Worm (Caenorhabditis elegans): ENCODE results near the gene npa-1.

npa-1 gene

ce11 chrV:7075646-7076045 lies at the start of gene npa-1:
Gene npa-1, plus strand, starts transcription at chrV:7075787.
- TF ChIP-seq elt-2 (tag; optimal IDR thresholded peaks at IDR 0.05) = peak; percentile 48
- peak; percentile 63 for TF ChIP-seq pqm-1 (tag; optimal IDR thresholded peaks at IDR 0.05)
- TF ChIP-seq fos-1 (tag; optimal IDR thresholded peaks at IDR 0.05) = no peak

- TF ChIP-seq ceh-9 (tag; optimal IDR thresholded peaks at IDR 0.05) (no peak), ceh-82 (tag; optimal IDR thresholded peaks at IDR 0.05) (no peak), nhr-23 (tag; optimal IDR thresholded peaks at IDR 0.05) (no peak), hmg-11 (tag; optimal IDR thresholded peaks at IDR 0.05) (no peak), elt-3 (tag; optimal IDR thresholded peaks at IDR 0.05) (no peak), ZK546.5 (tag; optimal IDR thresholded peaks at IDR 0.05) (no peak), aly-2 (tag; optimal IDR thresholded peaks at IDR 0.05) (no peak), snpc-4 (tag; optimal IDR thresholded peaks at IDR 0.05) (no peak), elt-2 (tag; optimal IDR thresholded peaks at IDR 0.05) (no peak), nhr-28 (tag; optimal IDR thresholded peaks at IDR 0.05) (no peak), nhr-12 (tag; optimal IDR thresholded peaks at IDR 0.05) (no peak), unc-39 (tag; optimal IDR thresholded peaks at IDR 0.05) (no peak), nhr-67 (tag; optimal IDR thresholded peaks at IDR 0.05) (no peak)
Observed at ce11 chrV:7027055-7027454, 48.5 kb upstream of the npa-1 start, which contains the start of gene F20A1.6. Gene F20A1.6, minus strand, starts transcription at chrV:7027155.

ce11 chrV:7036475-7036874 lies 39.1 kb upstream of the npa-1 start, which contains the start of gene twk-11:
Gene twk-11, minus strand, starts transcription at chrV:7036575.
- TF ChIP-seq nhr-23 (tag; optimal IDR thresholded peaks at IDR 0.05) = no peak
- TF ChIP-seq sea-2 (GFP tag; optimal IDR thresholded peaks at IDR 0.05) = no peak
- no peak for TF ChIP-seq nhr-25 (tag; optimal IDR thresholded peaks at IDR 0.05)
- no peak for TF ChIP-seq R02D3.7 (tag; optimal IDR thresholded peaks at IDR 0.05)
- TF ChIP-seq ZK546.5 (tag; optimal IDR thresholded peaks at IDR 0.05) = no peak
- TF ChIP-seq mml-1 (tag; optimal IDR thresholded peaks at IDR 0.05) = no peak
- no peak for TF ChIP-seq nhr-67 (tag; optimal IDR thresholded peaks at IDR 0.05)
- no peak for TF ChIP-seq zag-1 (tag; optimal IDR thresholded peaks at IDR 0.05)
- no peak for TF ChIP-seq mdl-1 (tag; optimal IDR thresholded peaks at IDR 0.05)
- no peak for TF ChIP-seq ztf-4 (tag; optimal IDR thresholded peaks at IDR 0.05)
- TF ChIP-seq pha-4 (tag; optimal IDR thresholded peaks at IDR 0.05) = no peak
- no peak for TF ChIP-seq ceh-28 (tag; optimal IDR thresholded peaks at IDR 0.05)
- TF ChIP-seq fos-1 (tag; optimal IDR thresholded peaks at IDR 0.05) = no peak

DNA sequence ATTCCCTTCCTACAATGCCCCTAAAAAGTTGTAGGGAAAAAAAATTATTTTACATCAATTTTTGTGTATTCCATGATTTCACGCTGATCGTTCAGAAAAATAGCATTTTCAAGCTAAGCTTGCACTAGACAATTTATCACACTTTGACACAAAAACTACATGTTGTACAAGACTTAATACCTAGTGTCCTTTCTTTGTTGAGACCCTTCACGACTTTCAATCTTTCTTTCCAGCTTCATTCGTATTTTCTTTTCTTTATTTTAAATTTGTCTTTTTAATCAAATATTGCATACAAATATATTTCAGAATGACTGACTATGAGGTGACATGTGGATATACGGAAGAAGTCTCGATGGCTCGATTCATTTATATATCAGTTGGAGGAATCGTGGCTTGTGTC lies 29.6 kb upstream of the npa-1 start, which contains the start of gene F20A1.2:
TSS of gene F20A1.2 (plus strand) at position 301 of the 400 bp plus-strand sequence.
- TF ChIP-seq aly-2 (tag; optimal IDR thresholded peaks at IDR 0.05) (no peak), nfya-1 (tag; optimal IDR thresholded peaks at IDR 0.05; ENCODE audit: insufficient read depth) (no peak), nhr-25 (tag; optimal IDR thresholded peaks at IDR 0.05) (no peak), elt-2 (tag; optimal IDR thresholded peaks at IDR 0.05) (no peak), nhr-28 (tag; optimal IDR thresholded peaks at IDR 0.05) (no peak), pha-4 (tag; optimal IDR thresholded peaks at IDR 0.05) (no peak), unc-62 (GFP tag; optimal IDR thresholded peaks at IDR 0.05) (no peak), fkh-2 (tag; optimal IDR thresholded peaks at IDR 0.05) (no peak), skn-1 (tag; optimal IDR thresholded peaks at IDR 0.05) (no peak)

- TF ChIP-seq jun-1 (tag; optimal IDR thresholded peaks at IDR 0.05) = no peak
- TF ChIP-seq sea-2 (GFP tag; optimal IDR thresholded peaks at IDR 0.05) = no peak
- TF ChIP-seq eor-1 (tag; optimal IDR thresholded peaks at IDR 0.05) = no peak
- TF ChIP-seq unc-62 (GFP tag; optimal IDR thresholded peaks at IDR 0.05) = no peak
- TF ChIP-seq nfya-1 (tag; optimal IDR thresholded peaks at IDR 0.05; ENCODE audit: insufficient read depth) = no peak
- TF ChIP-seq nhr-67 (tag; optimal IDR thresholded peaks at IDR 0.05) = no peak
- TF ChIP-seq daf-12 (tag; optimal IDR thresholded peaks at IDR 0.05) = no peak
- no peak for TF ChIP-seq nhr-23 (tag; optimal IDR thresholded peaks at IDR 0.05)
- no peak for TF ChIP-seq nhr-25 (tag; optimal IDR thresholded peaks at IDR 0.05)
- no peak for TF ChIP-seq zag-1 (tag; optimal IDR thresholded peaks at IDR 0.05)
- TF ChIP-seq nhr-76 (tag; optimal IDR thresholded peaks at IDR 0.05) = no peak
- no peak for TF ChIP-seq pha-4 (tag; optimal IDR thresholded peaks at IDR 0.05)
- no peak for TF ChIP-seq mml-1 (tag; optimal IDR thresholded peaks at IDR 0.05)
- no peak for TF ChIP-seq snpc-4 (tag; optimal IDR thresholded peaks at IDR 0.05)
- TF ChIP-seq pqm-1 (tag; optimal IDR thresholded peaks at IDR 0.05) = no peak
Observed at ce11 chrV:7047512-7047911, 28.1 kb upstream of the npa-1 start, which contains the start of gene F20A1.8. Gene F20A1.8, minus strand, starts transcription at chrV:7047612.

ce11 chrV:7050153-7050552 lies 25.4 kb upstream of the npa-1 start:
- no peak for TF ChIP-seq aly-2 (tag; optimal IDR thresholded peaks at IDR 0.05)
- TF ChIP-seq unc-62 (GFP tag; optimal IDR thresholded peaks at IDR 0.05) = no peak
- no peak for TF ChIP-seq skn-1 (tag; optimal IDR thresholded peaks at IDR 0.05)
- TF ChIP-seq nhr-28 (tag; optimal IDR thresholded peaks at IDR 0.05) = no peak
- no peak for TF ChIP-seq ama-1 (optimal IDR thresholded peaks at IDR 0.05)
- TF ChIP-seq nhr-43 (tag; optimal IDR thresholded peaks at IDR 0.05; ENCODE audit: poor library complexity, severe bottlenecking) = no peak
- TF ChIP-seq fkh-2 (tag; optimal IDR thresholded peaks at IDR 0.05) = no peak
- TF ChIP-seq nhr-12 (tag; optimal IDR thresholded peaks at IDR 0.05) = no peak
- TF ChIP-seq ztf-4 (tag; optimal IDR thresholded peaks at IDR 0.05) = no peak
- TF ChIP-seq zag-1 (tag; optimal IDR thresholded peaks at IDR 0.05) = no peak
- no peak for TF ChIP-seq nhr-76 (tag; optimal IDR thresholded peaks at IDR 0.05)
- TF ChIP-seq ceh-82 (tag; optimal IDR thresholded peaks at IDR 0.05) = no peak
- no peak for TF ChIP-seq egl-27 (tag; optimal IDR thresholded peaks at IDR 0.05)
